Fruit fly (Drosophila melanogaster) whole organism, larva: ENCODE results near the gene CG11674.

Experiments
- noc ChIP-seq: fragments of 200-800 bp; sonication (Bioruptor generic); optimal IDR thresholded peaks from 3 replicates; lab custom pipeline; 2019; ENCODE audit warnings: missing biosample characterization, mild to moderate bottlenecking, missing genetic modification characterization, moderate library complexity

CG11674 gene

dm6 chrX:14214505-14215449, 10.9 kb downstream of the CG11674 start:
- TF ChIP-seq noc (tag; lab: Kevin White, UChicago): peak; percentile 65

- no peak for TF ChIP-seq noc (tag; lab: Kevin White, UChicago)
Observed at dm6 chrX:14213509-14214154, 12.0 kb downstream of the CG11674 start.

DNA sequence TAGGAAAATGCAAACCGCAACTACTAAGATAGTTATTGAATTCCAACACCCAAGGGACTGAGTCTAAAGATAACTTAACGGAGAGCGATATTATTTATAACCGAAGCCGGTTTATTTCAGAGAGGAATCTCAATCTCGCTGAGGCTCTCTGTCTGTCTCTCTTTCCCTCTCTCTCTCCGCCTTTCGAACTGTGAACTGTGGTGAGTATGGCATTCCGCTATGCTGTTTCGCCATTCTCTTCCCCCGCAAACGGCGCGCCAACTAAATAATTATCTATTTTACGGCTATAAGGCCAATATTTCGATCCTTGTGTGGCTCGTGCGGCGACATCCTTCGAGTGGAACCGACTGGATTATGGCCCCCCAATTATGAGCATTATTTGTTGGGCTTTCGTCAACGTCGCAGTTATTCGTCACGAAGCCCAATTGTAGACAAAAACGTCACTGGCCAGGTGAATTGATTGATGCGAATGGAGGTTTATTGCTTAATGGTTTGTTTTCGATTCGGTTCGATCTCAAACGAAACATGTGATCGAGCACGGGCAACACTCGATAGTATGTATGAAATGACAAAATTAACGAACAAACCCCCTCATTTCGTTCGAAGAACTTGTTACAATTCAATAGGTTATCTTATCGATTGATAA, 13.4 kb downstream of the CG11674 start:
- TF ChIP-seq noc (tag; lab: Kevin White, UChicago): no peak

DNA sequence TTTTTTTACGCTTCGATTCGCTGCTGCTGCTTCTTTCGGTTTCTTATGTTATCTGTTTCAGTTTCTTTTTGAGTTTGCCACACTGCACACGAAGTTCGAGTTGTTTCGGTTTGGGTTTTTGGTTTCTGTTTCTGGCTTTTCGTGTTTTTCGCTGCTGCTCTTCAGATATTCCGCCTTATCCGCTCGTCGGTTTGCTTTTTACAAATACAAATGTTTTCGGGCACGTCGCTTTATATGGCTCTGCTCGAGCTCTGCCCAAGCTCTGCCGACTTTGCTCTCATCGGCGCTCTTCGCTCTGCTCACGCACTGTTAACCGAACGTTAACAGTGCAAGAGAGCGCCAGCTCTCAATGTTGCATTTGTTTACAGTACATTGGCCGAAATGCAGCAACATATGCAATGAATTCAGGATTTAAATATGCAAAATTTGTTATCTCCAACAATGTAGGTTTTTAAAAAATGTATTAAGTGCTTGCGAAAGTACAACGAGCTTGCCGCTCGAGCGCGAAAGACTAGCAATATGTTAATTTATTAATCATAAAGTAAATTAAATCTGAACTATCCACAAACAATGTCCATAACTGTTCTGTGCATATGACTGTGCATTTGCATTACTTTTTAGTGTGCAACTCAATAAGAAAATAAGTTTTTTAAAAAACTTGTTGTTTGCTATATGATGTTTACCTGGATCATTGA, 14.3 kb downstream of the CG11674 start:
- TF ChIP-seq noc (tag; lab: Kevin White, UChicago): no peak

DNA sequence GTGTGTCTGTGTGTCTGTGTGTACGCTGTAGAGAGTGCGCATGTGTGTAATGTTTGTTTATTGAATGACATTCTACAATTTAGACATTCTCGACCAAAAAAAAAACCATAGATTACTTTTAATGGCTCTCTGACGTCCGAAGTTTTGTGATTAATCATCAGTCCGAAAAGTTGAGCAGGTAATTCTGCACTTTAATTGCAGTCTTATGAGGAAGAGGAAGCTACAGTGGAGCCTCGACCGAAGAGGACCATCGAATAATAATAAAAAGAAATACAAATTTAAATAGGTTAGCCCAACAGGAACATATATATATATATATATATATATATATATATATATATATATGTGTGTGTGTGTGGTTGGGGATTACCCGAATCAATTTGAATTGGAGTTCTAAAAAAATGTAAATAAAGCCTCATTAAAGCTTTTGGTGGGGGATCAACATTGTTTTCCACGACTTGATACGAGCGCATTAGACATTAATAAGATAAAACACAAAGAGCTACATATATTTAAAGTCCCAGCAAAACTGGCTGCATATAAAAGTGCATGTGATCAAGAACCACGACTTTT, 16.4 kb downstream of the CG11674 start:
- TF ChIP-seq noc (tag; lab: Kevin White, UChicago): peak; percentile 7

DNA sequence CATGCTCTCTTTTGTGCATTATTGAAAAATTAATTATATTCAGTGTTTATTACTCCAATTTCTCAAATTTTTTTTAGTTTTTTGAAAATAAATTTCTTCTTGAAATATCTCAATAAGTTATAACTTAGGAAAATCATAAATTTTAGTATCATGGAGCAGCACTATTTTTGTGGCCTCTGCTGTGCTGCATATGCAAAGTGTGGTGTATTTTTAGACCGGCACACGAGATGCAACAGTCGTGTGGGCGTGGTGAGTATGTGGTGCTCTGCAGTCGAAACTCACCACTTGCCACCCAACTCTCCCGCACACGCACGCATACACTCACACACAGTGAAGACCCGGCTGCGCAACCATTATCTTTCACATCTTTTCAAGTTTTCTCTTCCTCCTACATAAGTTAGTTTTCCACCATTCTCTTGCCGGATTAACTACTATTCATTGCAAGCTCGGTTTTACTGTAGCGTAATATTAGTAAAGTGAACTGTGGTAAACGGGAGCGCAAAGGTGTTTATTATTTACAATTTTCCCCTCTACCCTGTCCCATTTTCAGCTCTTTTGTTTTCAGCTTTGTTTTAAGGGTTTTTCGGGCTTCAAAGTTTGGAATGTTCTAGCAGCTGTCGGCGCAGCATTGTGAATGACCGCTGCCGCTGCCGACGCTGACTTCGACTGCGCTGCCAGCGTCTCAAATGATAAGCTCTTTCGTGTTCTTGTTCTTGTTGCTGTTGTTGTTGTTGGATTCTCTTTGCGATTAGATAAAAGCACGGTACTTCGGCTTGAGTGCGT, 17.1 kb downstream of the CG11674 start:
- TF ChIP-seq noc (tag; lab: Kevin White, UChicago): no peak

DNA sequence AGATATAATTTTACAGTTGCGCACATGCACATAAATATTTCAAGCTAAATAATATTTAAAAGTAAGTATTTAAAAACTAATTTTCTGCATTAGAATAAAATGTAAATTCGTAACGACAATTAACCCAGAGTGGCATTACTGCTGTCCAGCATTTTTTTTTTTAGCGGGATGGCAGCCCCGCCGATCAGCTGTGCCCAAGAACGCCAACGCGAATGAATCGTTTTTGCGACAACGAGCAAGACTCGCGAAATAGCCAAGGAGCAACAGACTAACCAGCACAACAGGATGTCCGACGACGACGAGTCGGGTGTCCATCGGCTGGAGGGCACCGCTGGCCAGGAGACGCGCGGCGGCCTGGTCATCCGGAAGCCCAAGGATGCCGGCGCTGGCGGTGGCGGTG, 24.5 kb downstream of the CG11674 start, which contains the start of gene Prp16:
Gene Prp16, plus strand, starts transcription at position 185 of the 400 bp plus-strand sequence.
- no peak for TF ChIP-seq noc (tag; lab: Kevin White, UChicago)

DNA sequence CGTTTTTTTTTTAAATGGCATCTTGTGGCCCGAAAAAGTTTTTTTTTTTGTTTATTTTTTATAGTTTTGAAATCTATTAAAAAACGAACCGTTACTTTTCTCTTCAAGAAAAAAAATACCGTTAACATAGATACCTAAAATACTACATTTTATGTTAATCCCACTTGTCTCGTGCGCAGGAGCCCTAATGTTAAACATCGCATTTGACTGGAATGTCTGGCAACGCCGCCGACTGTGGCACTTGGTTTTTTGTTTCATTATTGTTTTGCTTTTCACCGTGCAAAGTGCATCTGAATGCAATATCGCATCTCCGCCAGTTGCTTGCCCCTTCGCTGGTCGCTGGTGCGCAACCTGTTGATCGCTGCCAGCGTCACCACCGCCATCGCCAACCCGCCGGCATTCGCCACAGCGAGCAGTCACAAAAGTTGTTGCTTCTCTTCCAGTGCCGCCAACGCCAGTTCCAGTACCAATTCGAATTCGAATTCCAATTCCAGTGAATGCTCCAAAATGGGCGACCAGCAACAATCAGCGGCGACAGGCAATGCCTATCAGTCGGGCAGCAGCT, 25.6 kb downstream of the CG11674 start, which contains the start of gene CG11590:
Gene CG11590, plus strand, starts transcription at position 212 of the 565 bp plus-strand sequence.
- TF ChIP-seq noc (tag; lab: Kevin White, UChicago): no peak

DNA sequence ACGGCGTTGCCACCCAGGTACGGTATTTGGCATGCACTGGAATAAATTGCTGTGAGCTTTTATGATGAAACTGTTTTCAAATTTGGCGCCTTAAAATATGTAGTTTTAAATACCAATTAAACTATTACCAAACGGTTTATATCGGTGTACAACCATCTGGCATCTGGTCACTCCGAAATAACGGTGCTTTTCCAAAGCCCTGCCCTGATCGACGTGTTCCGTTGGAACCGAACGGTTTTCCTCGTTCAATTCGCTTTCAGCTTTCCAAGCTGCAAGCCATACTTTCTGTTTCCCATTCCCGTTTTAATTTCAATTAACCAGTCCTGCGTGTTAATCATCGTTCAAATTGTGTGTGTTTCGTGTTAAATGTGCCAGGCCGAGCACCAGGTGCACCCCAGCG, 32.7 kb downstream of the CG11674 start, which contains the start of gene yl:
Gene yl, plus strand, starts transcription at position 202 of the 400 bp plus-strand sequence.
- no peak for TF ChIP-seq noc (tag; lab: Kevin White, UChicago)

DNA sequence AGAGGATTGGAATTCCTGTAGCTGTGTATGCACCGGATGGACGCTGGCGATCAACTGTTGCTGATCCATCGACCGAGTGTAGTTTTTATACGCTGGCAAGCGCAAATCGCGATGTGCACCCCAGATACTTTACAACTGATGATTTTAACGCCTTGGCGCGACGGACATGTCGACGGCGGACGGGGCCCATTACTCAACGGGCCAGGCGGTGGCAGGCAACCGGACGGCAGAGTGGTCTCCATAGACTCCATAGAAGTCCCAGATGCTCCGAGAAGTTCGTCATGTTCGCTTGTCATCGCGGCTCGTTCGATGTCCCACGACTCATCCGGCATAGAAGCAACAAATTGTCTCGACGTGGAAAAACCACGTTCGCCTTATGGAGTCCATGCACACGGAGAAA, 33.8 kb downstream of the CG11674 start, which contains the start of gene CG13403:
Gene CG13403, minus strand, starts transcription at position 101 of the 400 bp plus-strand sequence.
- TF ChIP-seq noc (tag; lab: Kevin White, UChicago): no peak

DNA sequence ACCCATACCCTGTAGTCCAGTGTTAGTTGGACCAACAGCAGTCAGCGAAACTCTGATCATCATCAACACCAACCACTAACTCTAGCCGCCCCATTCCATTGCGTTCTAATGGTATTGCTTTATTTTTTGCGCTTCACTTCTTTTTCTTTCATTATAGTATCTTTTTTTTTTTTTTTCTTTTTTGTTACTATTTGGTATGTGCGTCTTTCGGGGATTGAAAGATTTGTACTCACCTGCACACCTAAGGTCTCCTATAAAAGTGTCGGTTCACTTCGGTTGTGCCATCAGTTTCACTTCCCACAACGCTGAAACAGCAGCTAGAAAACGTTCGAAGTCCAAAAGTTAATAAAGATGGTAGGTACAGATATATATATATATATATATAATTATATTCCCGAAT, 36.5 kb downstream of the CG11674 start, which contains the start of gene CG11585:
Gene CG11585, plus strand, starts transcription at position 301 of the 400 bp plus-strand sequence.
- TF ChIP-seq noc (tag; lab: Kevin White, UChicago): no peak

DNA sequence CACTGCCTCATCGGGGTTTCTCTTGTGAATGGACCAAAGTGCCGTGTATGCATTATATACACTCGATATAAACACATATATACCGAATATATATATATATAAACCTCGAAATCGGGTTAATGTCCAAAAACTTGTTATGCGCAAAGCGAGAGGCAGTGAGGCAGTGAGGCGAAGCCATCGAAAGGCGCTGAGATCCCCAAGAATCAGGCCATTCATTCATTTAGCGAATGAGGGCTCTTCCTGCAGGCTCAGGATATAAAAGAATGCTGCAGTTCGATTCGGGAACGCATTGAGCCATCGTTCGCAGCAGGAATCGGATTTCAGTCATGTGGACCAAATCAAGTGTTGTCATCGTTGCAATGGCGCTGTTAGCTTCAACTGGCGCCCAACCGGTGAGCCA, 38.7 kb downstream of the CG11674 start, which contains the start of gene CG12481:
Gene CG12481, plus strand, starts transcription at position 301 of the 400 bp plus-strand sequence.
- TF ChIP-seq noc (tag; lab: Kevin White, UChicago): no peak

DNA sequence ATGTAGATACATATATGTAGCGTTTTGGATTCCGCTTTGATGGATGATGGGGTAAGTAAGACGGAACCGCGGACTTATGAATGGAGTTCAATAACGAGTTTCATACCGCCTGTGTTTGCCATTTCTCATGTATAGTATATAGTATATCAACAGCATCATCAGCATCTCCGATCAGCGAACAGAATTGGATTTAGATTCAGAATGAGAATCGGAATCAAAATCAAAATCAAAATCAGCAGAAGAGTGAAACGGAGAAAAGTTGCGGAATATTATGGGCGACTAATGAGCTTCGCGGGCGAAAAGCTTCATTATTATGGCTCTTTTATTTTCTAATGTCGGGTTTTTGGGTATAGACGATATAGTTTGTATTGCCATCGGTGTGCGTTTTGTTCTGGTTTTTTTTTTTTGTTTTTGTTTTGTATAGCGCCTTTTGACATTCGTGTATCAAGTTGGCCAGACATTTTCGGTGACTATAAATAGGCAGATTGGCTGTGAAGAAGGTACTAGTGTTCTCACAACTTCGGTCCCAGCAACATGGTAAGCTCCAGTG, 41.5 kb downstream of the CG11674 start, which contains the start of gene CG32603:
Gene CG32603, plus strand, starts transcription at position 500 of the 550 bp plus-strand sequence.
- no peak for TF ChIP-seq noc (tag; lab: Kevin White, UChicago)
